Fruit fly (Drosophila melanogaster) whole organism: ENCODE data around the gene CG14960.

Experiments
- CG8478 ChIP-seq: fragments of >200 bp; optimal IDR thresholded peaks from 2 replicates; lab custom pipeline; 2018; ENCODE audit warnings: inconsistent platforms
- Dll ChIP-seq: fragments of >200 bp; optimal IDR thresholded peaks from 2 replicates; lab custom pipeline; 2017
- EcR ChIP-seq, 2 experiments: fragments of >200 bp; optimal IDR thresholded peaks; 2 replicates each; lab custom pipeline; 2017; ENCODE audit warnings: missing biosample characterization in 2 of 2, missing genetic modification characterization in 2 of 2, missing genetic modification reagents in 2 of 2
- pan ChIP-seq: fragments of >200 bp; optimal IDR thresholded peaks from 2 replicates; lab custom pipeline; 2017
- psq ChIP-seq: fragments of >200 bp; optimal IDR thresholded peaks from 2 replicates; lab custom pipeline; 2017
- usp ChIP-seq: fragments of >200 bp; optimal IDR thresholded peaks from 2 replicates; lab custom pipeline; 2017; ENCODE audit warnings: missing biosample characterization, missing genetic modification characterization, mixed read lengths

Gene CG14960

dm6 chr3L:3249997-3250774 is 20.6 kb upstream of the CG14960 start:
- TF ChIP-seq usp (GFP tag; lab: Kevin White, UChicago) (no peak), CG8478 (lab: Kevin White, UChicago) (no peak), psq (lab: Kevin White, UChicago) (no peak), pan (lab: Kevin White, UChicago) (no peak), Dll (lab: Kevin White, UChicago) (no peak), EcR (GFP tag; optimal IDR thresholded peaks at IDR 0.05; lab: Kevin White, UChicago) (no peak)

dm6 chr3L:3250922-3251658 is 19.7 kb upstream of the CG14960 start:
- TF ChIP-seq CG8478 (lab: Kevin White, UChicago), result no peak
- no peak for TF ChIP-seq usp (GFP tag; lab: Kevin White, UChicago)
- no peak for TF ChIP-seq psq (lab: Kevin White, UChicago)
- no peak for TF ChIP-seq Dll (lab: Kevin White, UChicago)
- TF ChIP-seq pan (lab: Kevin White, UChicago), result no peak
- TF ChIP-seq EcR (GFP tag; optimal IDR thresholded peaks at IDR 0.05; lab: Kevin White, UChicago), result no peak

DNA sequence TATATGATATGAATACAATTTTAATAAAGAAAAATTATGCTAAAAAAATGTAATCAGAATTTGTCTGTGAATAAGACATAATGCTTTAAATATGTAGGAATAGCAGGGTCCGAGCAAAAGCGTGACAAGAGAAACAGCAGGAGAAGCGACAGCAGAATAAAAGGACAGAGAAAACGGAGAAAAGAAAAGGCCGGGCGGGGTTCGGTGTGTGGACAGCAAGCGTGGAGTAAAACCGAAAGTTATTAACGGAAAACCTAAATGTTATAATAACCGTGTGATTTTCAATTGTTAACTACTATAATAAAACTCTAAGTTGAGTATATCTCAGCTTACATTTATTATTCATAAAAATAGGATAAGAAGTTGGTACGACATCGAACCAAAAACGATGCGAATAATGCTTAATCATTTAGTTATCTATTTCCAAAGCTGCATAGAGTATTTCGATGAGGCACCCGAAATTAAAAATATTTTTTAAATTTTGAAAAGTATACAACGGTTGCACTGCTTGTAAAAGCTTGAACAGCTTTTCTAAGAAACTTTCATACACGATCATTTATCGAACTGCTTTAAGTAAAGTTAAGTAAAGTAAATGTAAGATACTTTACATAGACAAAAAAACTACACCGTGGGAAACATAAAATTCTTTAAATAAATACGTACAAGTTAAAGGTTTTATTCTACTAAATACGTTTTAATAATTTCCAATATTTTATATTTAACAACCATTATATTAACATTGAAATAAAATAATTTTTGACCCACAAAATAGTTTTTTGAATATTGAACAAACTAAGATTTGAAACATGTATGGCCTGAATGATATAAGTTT is 19.0 kb upstream of the CG14960 start:
- TF ChIP-seq CG8478 (lab: Kevin White, UChicago) (no peak), usp (GFP tag; lab: Kevin White, UChicago) (no peak), pan (lab: Kevin White, UChicago) (no peak), psq (lab: Kevin White, UChicago) (no peak), Dll (lab: Kevin White, UChicago) (no peak), EcR (GFP tag; optimal IDR thresholded peaks at IDR 0.05; lab: Kevin White, UChicago) (no peak)

- TF ChIP-seq pan (lab: Kevin White, UChicago), result no peak
- no peak for TF ChIP-seq Dll (lab: Kevin White, UChicago)
- no peak for TF ChIP-seq usp (GFP tag; lab: Kevin White, UChicago)
These were observed 18.0 kb upstream of the CG14960 start for dm6 chr3L:3252884-3253283.

dm6 chr3L:3253631-3254030 is 17.2 kb upstream of the CG14960 start:
- TF ChIP-seq psq (lab: Kevin White, UChicago) (no peak), EcR (GFP tag; optimal IDR thresholded peaks at IDR 0.05; lab: Kevin White, UChicago) (no peak), usp (GFP tag; lab: Kevin White, UChicago) (no peak), CG8478 (lab: Kevin White, UChicago) (no peak), Dll (lab: Kevin White, UChicago) (no peak), pan (lab: Kevin White, UChicago) (no peak)

- TF ChIP-seq CG8478 (lab: Kevin White, UChicago) (no peak), psq (lab: Kevin White, UChicago) (no peak), EcR (GFP tag; optimal IDR thresholded peaks at IDR 0.05; lab: Kevin White, UChicago) (no peak), Dll (lab: Kevin White, UChicago) (no peak), usp (GFP tag; lab: Kevin White, UChicago) (no peak), pan (lab: Kevin White, UChicago) (no peak)
These were observed 13.1 kb upstream of the CG14960 start, which contains the start of gene ckd for dm6 chr3L:3257690-3258089. Gene ckd, plus strand, starts transcription at chr3L:3257878.

- TF ChIP-seq Dll (lab: Kevin White, UChicago) (no peak), usp (GFP tag; lab: Kevin White, UChicago) (no peak), pan (lab: Kevin White, UChicago) (no peak), psq (lab: Kevin White, UChicago) (no peak), EcR (GFP tag; optimal IDR thresholded peaks at IDR 0.05; lab: Kevin White, UChicago) (no peak), CG8478 (lab: Kevin White, UChicago) (no peak)
These were observed 11.1 kb upstream of the CG14960 start for dm6 chr3L:3259703-3260102.

- TF ChIP-seq usp (GFP tag; lab: Kevin White, UChicago) (no peak), EcR (GFP tag; optimal IDR thresholded peaks at IDR 0.05; lab: Kevin White, UChicago) (no peak), psq (lab: Kevin White, UChicago) (no peak), pan (lab: Kevin White, UChicago) (no peak)
These were observed 9.2 kb upstream of the CG14960 start for dm6 chr3L:3261642-3262041.

dm6 chr3L:3266306-3266705 is 4.5 kb upstream of the CG14960 start:
- no peak for TF ChIP-seq Dll (lab: Kevin White, UChicago)
- TF ChIP-seq usp (GFP tag; lab: Kevin White, UChicago), result no peak
- TF ChIP-seq EcR (GFP tag; optimal IDR thresholded peaks at IDR 0.05; lab: Kevin White, UChicago), result no peak

DNA sequence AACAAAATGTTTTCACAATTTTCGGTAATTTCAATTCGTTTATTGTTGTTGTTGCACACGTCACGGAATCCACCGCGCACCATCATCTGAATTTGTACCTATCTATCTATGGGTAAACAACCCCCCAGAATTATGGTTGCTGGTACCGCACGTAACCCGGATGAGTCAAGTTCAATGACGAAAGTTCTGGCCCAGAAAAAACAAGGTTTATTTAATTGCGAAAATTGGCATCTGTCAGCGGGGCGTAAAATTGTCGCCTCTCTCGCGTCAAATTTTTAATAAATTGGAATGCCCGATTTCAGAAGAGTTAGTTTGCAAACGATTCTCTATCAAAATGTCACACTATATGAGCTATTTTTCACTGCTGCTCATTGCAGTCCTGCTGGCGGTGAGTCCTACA is 2.7 kb upstream of the CG14960 start, which contains the start of gene CG34265:
CG34265 (plus strand) TSS at position 301 of the 400 bp plus-strand sequence.
- TF ChIP-seq EcR (GFP tag; optimal IDR thresholded peaks at IDR 0.05; lab: Kevin White, UChicago), result no peak
- TF ChIP-seq usp (GFP tag; lab: Kevin White, UChicago), result no peak
- no peak for TF ChIP-seq psq (lab: Kevin White, UChicago)
- no peak for TF ChIP-seq Dll (lab: Kevin White, UChicago)
- no peak for TF ChIP-seq CG8478 (lab: Kevin White, UChicago)
- TF ChIP-seq pan (lab: Kevin White, UChicago), result no peak
